Fruit fly (Drosophila melanogaster): ENCODE measurements around the gene spo.
A peak's percentile ranks its signal among the peaks of the same experiment; 100 is the strongest.

Gene spo

dm6 chr3L:5576543-5576942 lies 15.8 kb downstream of the spo start:
- TF ChIP-seq CG7101 (tag; optimal IDR thresholded peaks at IDR 0.05) = no peak
- TF ChIP-seq toe (GFP tag; optimal IDR thresholded peaks at IDR 0.05) = no peak
- no peak for TF ChIP-seq tj (GFP tag; optimal IDR thresholded peaks at IDR 0.05)
- no peak for TF ChIP-seq CG11617 (GFP tag; optimal IDR thresholded peaks at IDR 0.05)
- TF ChIP-seq kay (GFP tag; ENCODE audit: borderline replicate concordance) = no peak
- no peak for TF ChIP-seq Mnt (GFP tag; optimal IDR thresholded peaks at IDR 0.05)

- TF ChIP-seq kay (GFP tag; ENCODE audit: borderline replicate concordance) = peak; percentile 81
- no peak for TF ChIP-seq cic (GFP tag; optimal IDR thresholded peaks at IDR 0.05)
Observed at dm6 chr3L:5575524-5575923, 16.8 kb downstream of the spo start.

dm6 chr3L:5571051-5571450 lies 21.3 kb downstream of the spo start:
- TF ChIP-seq CG12768 (GFP tag; optimal IDR thresholded peaks at IDR 0.05) (no peak), CG1620 (GFP tag; optimal IDR thresholded peaks at IDR 0.05) (no peak), Mnt (GFP tag; optimal IDR thresholded peaks at IDR 0.05) (no peak), cic (GFP tag; optimal IDR thresholded peaks at IDR 0.05) (no peak), Clk (GFP tag; optimal IDR thresholded peaks at IDR 0.05) (no peak), Hr96 (GFP tag; optimal IDR thresholded peaks at IDR 0.05) (no peak), CG33017 (tag; optimal IDR thresholded peaks at IDR 0.05) (no peak), tj (GFP tag; optimal IDR thresholded peaks at IDR 0.05) (no peak), cnc (optimal IDR thresholded peaks at IDR 0.05) (no peak), CG7045 (GFP tag; optimal IDR thresholded peaks at IDR 0.05) (no peak), CG5204 (GFP tag; optimal IDR thresholded peaks at IDR 0.05) (no peak), ovo (GFP tag; optimal IDR thresholded peaks at IDR 0.05) (no peak), kay (GFP tag; ENCODE audit: borderline replicate concordance) (no peak), pad (GFP tag; optimal IDR thresholded peaks at IDR 0.05) (no peak)

- TF ChIP-seq bab1 (GFP tag; optimal IDR thresholded peaks at IDR 0.05) (peak; percentile 14), Clk (GFP tag; optimal IDR thresholded peaks at IDR 0.05) (no peak)
Observed at dm6 chr3L:5569724-5570123, 22.6 kb downstream of the spo start.

dm6 chr3L:5568361-5568760 lies 24.0 kb downstream of the spo start:
- no peak for TF ChIP-seq Clk (GFP tag; optimal IDR thresholded peaks at IDR 0.05)
- TF ChIP-seq CG33017 (tag; optimal IDR thresholded peaks at IDR 0.05) = no peak
- TF ChIP-seq Crg-1 (GFP tag; optimal IDR thresholded peaks at IDR 0.05) = no peak
- no peak for TF ChIP-seq CG5204 (GFP tag; optimal IDR thresholded peaks at IDR 0.05)
- TF ChIP-seq cic (GFP tag; optimal IDR thresholded peaks at IDR 0.05) = no peak
- no peak for TF ChIP-seq bab1 (GFP tag; optimal IDR thresholded peaks at IDR 0.05)
- TF ChIP-seq ovo (GFP tag; optimal IDR thresholded peaks at IDR 0.05) = no peak
- TF ChIP-seq CG7101 (tag; optimal IDR thresholded peaks at IDR 0.05) = no peak
- no peak for TF ChIP-seq tj (GFP tag; optimal IDR thresholded peaks at IDR 0.05)
- no peak for TF ChIP-seq Hr96 (GFP tag; optimal IDR thresholded peaks at IDR 0.05)
- no peak for TF ChIP-seq cnc (optimal IDR thresholded peaks at IDR 0.05)
- TF ChIP-seq CG1620 (GFP tag; optimal IDR thresholded peaks at IDR 0.05) = no peak
- TF ChIP-seq toe (GFP tag; optimal IDR thresholded peaks at IDR 0.05) = no peak
- TF ChIP-seq kay (GFP tag; ENCODE audit: borderline replicate concordance) = no peak
- no peak for TF ChIP-seq CG7045 (GFP tag; optimal IDR thresholded peaks at IDR 0.05)
- TF ChIP-seq pad (GFP tag; optimal IDR thresholded peaks at IDR 0.05) = no peak

- TF ChIP-seq Hr96 (GFP tag; optimal IDR thresholded peaks at IDR 0.05) (no peak), bab1 (GFP tag; optimal IDR thresholded peaks at IDR 0.05) (no peak), toe (GFP tag; optimal IDR thresholded peaks at IDR 0.05) (no peak), CG1620 (GFP tag; optimal IDR thresholded peaks at IDR 0.05) (no peak), cnc (optimal IDR thresholded peaks at IDR 0.05) (no peak), tj (GFP tag; optimal IDR thresholded peaks at IDR 0.05) (no peak), Mnt (GFP tag; optimal IDR thresholded peaks at IDR 0.05) (no peak), CG7045 (GFP tag; optimal IDR thresholded peaks at IDR 0.05) (no peak), CG11617 (GFP tag; optimal IDR thresholded peaks at IDR 0.05) (no peak), cic (GFP tag; optimal IDR thresholded peaks at IDR 0.05) (no peak), Clk (GFP tag; optimal IDR thresholded peaks at IDR 0.05) (no peak), CG12768 (GFP tag; optimal IDR thresholded peaks at IDR 0.05) (no peak), kay (GFP tag; ENCODE audit: borderline replicate concordance) (no peak), CG5204 (GFP tag; optimal IDR thresholded peaks at IDR 0.05) (no peak), CG14711 (tag; optimal IDR thresholded peaks at IDR 0.05) (no peak), ovo (GFP tag; optimal IDR thresholded peaks at IDR 0.05) (no peak), Crg-1 (GFP tag; optimal IDR thresholded peaks at IDR 0.05) (no peak)
Observed at dm6 chr3L:5565051-5565688, 27.2 kb downstream of the spo start, which contains the start of gene bc10. Gene bc10, plus strand, starts transcription at chr3L:5565231.

dm6 chr3L:5563309-5564182 lies 28.8 kb downstream of the spo start, which contains the start of the genes ScsbetaG and Sras:
Gene ScsbetaG, minus strand, starts transcription at chr3L:5563691.
Gene Sras, plus strand, starts transcription at chr3L:5563774.
- TF ChIP-seq cic (GFP tag; optimal IDR thresholded peaks at IDR 0.05) (no peak), cnc (optimal IDR thresholded peaks at IDR 0.05) (no peak), Mnt (GFP tag; optimal IDR thresholded peaks at IDR 0.05) (no peak), Clk (GFP tag; optimal IDR thresholded peaks at IDR 0.05) (no peak), Crg-1 (GFP tag; optimal IDR thresholded peaks at IDR 0.05) (no peak), CG1620 (GFP tag; optimal IDR thresholded peaks at IDR 0.05) (no peak), CG11617 (GFP tag; optimal IDR thresholded peaks at IDR 0.05) (no peak), bab1 (GFP tag; optimal IDR thresholded peaks at IDR 0.05) (peak; percentile 74), CG14711 (tag; optimal IDR thresholded peaks at IDR 0.05) (no peak), CG33017 (tag; optimal IDR thresholded peaks at IDR 0.05) (no peak), CG5204 (GFP tag; optimal IDR thresholded peaks at IDR 0.05) (no peak), pad (GFP tag; optimal IDR thresholded peaks at IDR 0.05) (no peak), toe (GFP tag; optimal IDR thresholded peaks at IDR 0.05) (no peak), Hr96 (GFP tag; optimal IDR thresholded peaks at IDR 0.05) (no peak), ovo (GFP tag; optimal IDR thresholded peaks at IDR 0.05) (no peak), CG12768 (GFP tag; optimal IDR thresholded peaks at IDR 0.05) (no peak), kay (GFP tag; ENCODE audit: borderline replicate concordance) (peak; percentile 25), tj (GFP tag; optimal IDR thresholded peaks at IDR 0.05) (peak; percentile 8), CG7045 (GFP tag; optimal IDR thresholded peaks at IDR 0.05) (no peak), CG7101 (tag; optimal IDR thresholded peaks at IDR 0.05) (no peak)

Data from whole organism, adult.